Worm (Caenorhabditis elegans): ENCODE data around the gene C56A3.6.

ce11 chrV:13512515-13512914 is 43.7 kb downstream of the C56A3.6 start:
- TF ChIP-seq ama-1 (optimal IDR thresholded peaks at IDR 0.05) (no peak), F13C5.2 (tag; optimal IDR thresholded peaks at IDR 0.05) (no peak), hmg-4 (GFP tag; optimal IDR thresholded peaks at IDR 0.05) (no peak), hnd-1 (tag; optimal IDR thresholded peaks at IDR 0.05) (no peak), sea-1 (GFP tag; conservative IDR thresholded peaks at IDR 0.05) (no peak), ceh-13 (GFP tag; optimal IDR thresholded peaks at IDR 0.05) (no peak), tbx-37 (GFP tag; conservative IDR thresholded peaks at IDR 0.05) (no peak), scrt-1 (GFP tag; IDR thresholded peaks at IDR 0.05) (no peak), ets-7 (tag; optimal IDR thresholded peaks at IDR 0.05) (no peak), flt-1 (GFP tag; IDR thresholded peaks at IDR 0.05) (no peak), aly-1 (tag; optimal IDR thresholded peaks at IDR 0.05) (no peak), B0310.2 (tag; optimal IDR thresholded peaks at IDR 0.05) (no peak)

Data from whole organism, early embryonic.